Fruit fly (Drosophila melanogaster) whole organism, embryonic: Measurements from ENCODE around the gene Gbs-76A.

ENCODE experiments used
- Ada2b ChIP-seq: fragments of 200-800 bp; sonication (Bioruptor generic); IDR thresholded peaks from 2 replicates; pipeline ENCODE4 v1.3.6; 2022; ENCODE audit warnings: missing biosample characterization, missing genetic modification characterization
- Atf3 ChIP-seq: fragments of 200-800 bp; sonication (Bioruptor generic); optimal IDR thresholded peaks from 3 replicates; lab custom pipeline; 2016; ENCODE audit warnings: missing biosample characterization, missing genetic modification characterization
- Bdp1 ChIP-seq: fragments of 200-800 bp; sonication (Bioruptor generic); optimal IDR thresholded peaks from 3 replicates; lab custom pipeline; 2016; ENCODE audit warnings: missing biosample characterization, missing genetic modification characterization
- C15 ChIP-seq: fragments of 200-800 bp; sonication (Bioruptor generic); IDR thresholded peaks from 3 replicates; pipeline ENCODE4 v1.3.6; 2022; ENCODE audit warnings: missing biosample characterization, missing genetic modification characterization
- CG11456 ChIP-seq: fragments of 200-800 bp; sonication (Bioruptor generic); IDR thresholded peaks from 3 replicates; pipeline ENCODE4 v1.3.6; 2022; ENCODE audit warnings: missing biosample characterization, missing genetic modification characterization
- CG11504 ChIP-seq: fragments of 200-800 bp; sonication (Bioruptor generic); optimal IDR thresholded peaks from 3 replicates; lab custom pipeline; 2019; ENCODE audit warnings: missing biosample characterization, mild to moderate bottlenecking, missing genetic modification characterization, moderate library complexity
- CG15269 ChIP-seq: fragments of 200-800 bp; sonication (Bioruptor generic); optimal IDR thresholded peaks from 2 replicates; lab custom pipeline; 2018; ENCODE audit warnings: missing biosample characterization, mild to moderate bottlenecking, missing genetic modification characterization, moderate library complexity
- CG1603 ChIP-seq: fragments of 200-800 bp; sonication (Bioruptor generic); optimal IDR thresholded peaks from 2 replicates; lab custom pipeline; 2019; ENCODE audit warnings: missing biosample characterization, mild to moderate bottlenecking, missing genetic modification characterization, moderate library complexity
- CG17912 ChIP-seq: fragments of 200-800 bp; sonication (Bioruptor generic); optimal IDR thresholded peaks from 2 replicates; lab custom pipeline; 2018; ENCODE audit warnings: missing biosample characterization, mild to moderate bottlenecking, missing genetic modification characterization
- CG2116 ChIP-seq: fragments of 200-800 bp; sonication (Bioruptor generic); optimal IDR thresholded peaks from 3 replicates; lab custom pipeline; 2018; ENCODE audit warnings: missing biosample characterization, mild to moderate bottlenecking, missing genetic modification characterization
- CG2712 ChIP-seq: fragments of 200-800 bp; optimal IDR thresholded peaks from 3 replicates; lab custom pipeline; 2019; ENCODE audit warnings: missing biosample characterization, mild to moderate bottlenecking, missing genetic modification characterization, moderate library complexity
- CG4404 ChIP-seq: fragments of 200-800 bp; sonication (Bioruptor generic); IDR thresholded peaks from 2 replicates; pipeline ENCODE4 v1.3.6; 2022; ENCODE audit warnings: missing biosample characterization, missing genetic modification characterization
- CG6813 ChIP-seq: fragments of 200-800 bp; sonication (Bioruptor generic); optimal IDR thresholded peaks from 2 replicates; lab custom pipeline; 2017; ENCODE audit warnings: missing biosample characterization, missing genetic modification characterization, mild to moderate bottlenecking, moderate library complexity, missing genetic modification reagents
- CG7271 ChIP-seq: fragments of 200-800 bp; sonication (Bioruptor generic); optimal IDR thresholded peaks from 2 replicates; lab custom pipeline; 2018; ENCODE audit warnings: missing biosample characterization, mild to moderate bottlenecking, missing genetic modification characterization, moderate library complexity
- CG7987 ChIP-seq: fragments of 200-800 bp; sonication (Bioruptor generic); optimal IDR thresholded peaks from 2 replicates; lab custom pipeline; 2018; ENCODE audit warnings: missing biosample characterization, mild to moderate bottlenecking, missing genetic modification characterization, moderate library complexity
- CG8281 ChIP-seq: fragments of 200-800 bp; sonication (Bioruptor generic); optimal IDR thresholded peaks from 2 replicates; lab custom pipeline; 2018; ENCODE audit warnings: missing biosample characterization, mild to moderate bottlenecking, missing genetic modification characterization, moderate library complexity
- CG8388 ChIP-seq: fragments of 200-800 bp; sonication (Bioruptor generic); optimal IDR thresholded peaks from 2 replicates; lab custom pipeline; 2019; ENCODE audit warnings: missing biosample characterization, mild to moderate bottlenecking, missing genetic modification characterization, moderate library complexity
- Chrac-16 ChIP-seq: fragments of 200-800 bp; sonication (Bioruptor generic); optimal IDR thresholded peaks from 3 replicates; lab custom pipeline; 2016; ENCODE audit warnings: missing biosample characterization, missing genetic modification characterization
- CrebB ChIP-seq: fragments of 200-800 bp; sonication (Bioruptor generic); optimal IDR thresholded peaks from 3 replicates; lab custom pipeline; 2018; ENCODE audit warnings: missing biosample characterization, mild to moderate bottlenecking, missing genetic modification characterization
- D ChIP-seq, 2 experiments: fragments of 200-800 bp in 1 of 2; fragments of >200 bp in 1 of 2; sonication (Bioruptor generic) in 1 of 2; optimal IDR thresholded peaks; 2 replicates in 1 of 2; 3 replicates in 1 of 2; lab custom pipeline; 2017; ENCODE audit warnings: mild to moderate bottlenecking in 1 of 2, missing biosample characterization in 1 of 2, missing genetic modification characterization in 1 of 2, missing genetic modification reagents in 1 of 2
- D19A ChIP-seq: fragments of 200-800 bp; optimal IDR thresholded peaks from 3 replicates; lab custom pipeline; 2019; ENCODE audit warnings: missing biosample characterization, mild to moderate bottlenecking, missing genetic modification characterization, moderate library complexity
- Deaf1 ChIP-seq: fragments of 200-800 bp; optimal IDR thresholded peaks from 3 replicates; lab custom pipeline; 2019; ENCODE audit warnings: missing biosample characterization, mild to moderate bottlenecking, missing genetic modification characterization, moderate library complexity
- Dref ChIP-seq: fragments of 200-800 bp; sonication (Bioruptor generic); IDR thresholded peaks from 2 replicates; pipeline ENCODE4 v1.3.6; 2022; ENCODE audit warnings: missing biosample characterization, missing genetic modification characterization
- GATAe ChIP-seq: fragments of 200-800 bp; sonication (Bioruptor generic); conservative IDR thresholded peaks from 2 replicates; pipeline ENCODE4 v1.3.6; 2022; ENCODE audit warnings: missing biosample characterization, missing genetic modification characterization
- Hr51 ChIP-seq, 2 experiments: fragments of 200-800 bp; sonication (Bioruptor generic); optimal IDR thresholded peaks; 2 replicates in 1 of 2; 3 replicates in 1 of 2; lab custom pipeline; 2016 to 2018; ENCODE audit warnings: missing biosample characterization in 2 of 2, missing genetic modification characterization in 2 of 2, mild to moderate bottlenecking in 1 of 2, moderate library complexity in 1 of 2
- PHDP ChIP-seq: fragments of 200-800 bp; sonication (Bioruptor generic); optimal IDR thresholded peaks from 3 replicates; lab custom pipeline; 2018; ENCODE audit warnings: missing biosample characterization, mild to moderate bottlenecking, missing genetic modification characterization, moderate library complexity
- Rfx ChIP-seq: fragments of 200-800 bp; sonication (Bioruptor generic); IDR thresholded peaks from 2 replicates; pipeline ENCODE4 v1.3.6; 2022; ENCODE audit warnings: missing biosample characterization, missing genetic modification characterization
- aop ChIP-seq: fragments of 200-800 bp; sonication (Bioruptor generic); IDR thresholded peaks from 2 replicates; pipeline ENCODE4 v1.3.6; 2022; ENCODE audit warnings: missing biosample characterization, missing genetic modification characterization
- btn ChIP-seq: fragments of 200-800 bp; sonication (Bioruptor generic); optimal IDR thresholded peaks from 2 replicates; lab custom pipeline; 2016; ENCODE audit warnings: missing biosample characterization, missing genetic modification characterization
- chn ChIP-seq: fragments of 200-800 bp; sonication (Bioruptor generic); optimal IDR thresholded peaks from 2 replicates; lab custom pipeline; 2016; ENCODE audit warnings: missing biosample characterization, missing genetic modification characterization
- crol ChIP-seq: fragments of 200-800 bp; sonication (Bioruptor generic); IDR thresholded peaks from 2 replicates; pipeline ENCODE4 v1.3.6; 2022; ENCODE audit warnings: missing biosample characterization, missing genetic modification characterization
- dmrt99B ChIP-seq: fragments of 200-800 bp; sonication (Bioruptor generic); optimal IDR thresholded peaks from 2 replicates; lab custom pipeline; 2018; ENCODE audit warnings: missing biosample characterization, mild to moderate bottlenecking, missing genetic modification characterization, moderate library complexity
- emc ChIP-seq: fragments of 200-800 bp; sonication (Bioruptor generic); optimal IDR thresholded peaks from 2 replicates; lab custom pipeline; 2016; ENCODE audit warnings: missing biosample characterization, missing genetic modification characterization
- fru ChIP-seq: fragments of >200 bp; optimal IDR thresholded peaks from 2 replicates; lab custom pipeline; 2017
- hkb ChIP-seq, 2 experiments: fragments of 200-800 bp in 1 of 2; fragments of >200 bp in 1 of 2; sonication (Bioruptor generic) in 1 of 2; IDR thresholded peaks in 1 of 2; optimal IDR thresholded peaks in 1 of 2; 2 replicates each; pipeline versions ENCODE4 v1.3.6 to Lab custom; 2017 to 2022; ENCODE audit warnings: missing biosample characterization in 1 of 2, missing genetic modification characterization in 1 of 2
- luna ChIP-seq: fragments of 200-800 bp; sonication (Bioruptor generic); optimal IDR thresholded peaks from 2 replicates; lab custom pipeline; 2016; ENCODE audit warnings: missing biosample characterization, missing genetic modification characterization
- odd ChIP-seq: fragments of 200-800 bp; sonication (Bioruptor generic); optimal IDR thresholded peaks from 2 replicates; lab custom pipeline; 2017; ENCODE audit warnings: missing biosample characterization, mild to moderate bottlenecking, missing genetic modification characterization
- phol ChIP-seq: fragments of 200-800 bp; sonication (Bioruptor generic); optimal IDR thresholded peaks from 3 replicates; lab custom pipeline; 2018; ENCODE audit warnings: missing biosample characterization, mild to moderate bottlenecking, missing genetic modification characterization, moderate library complexity
- pita ChIP-seq: fragments of 200-800 bp; sonication (Bioruptor generic); optimal IDR thresholded peaks from 2 replicates; lab custom pipeline; 2017; ENCODE audit warnings: missing biosample characterization, mild to moderate bottlenecking, missing genetic modification characterization
- pum ChIP-seq: fragments of 200-800 bp; sonication (Bioruptor generic); optimal IDR thresholded peaks from 2 replicates; lab custom pipeline; 2016; ENCODE audit warnings: missing biosample characterization, missing genetic modification characterization
- ranshi ChIP-seq: fragments of 200-800 bp; sonication (Bioruptor generic); IDR thresholded peaks from 2 replicates; pipeline ENCODE4 v1.3.6; 2022; ENCODE audit warnings: missing biosample characterization, missing genetic modification characterization
- rib ChIP-seq: fragments of 200-800 bp; sonication (Bioruptor generic); IDR thresholded peaks from 2 replicates; pipeline ENCODE4 v1.3.6; 2022; ENCODE audit warnings: missing biosample characterization, missing genetic modification characterization
- so ChIP-seq: fragments of 200-800 bp; sonication (Bioruptor generic); IDR thresholded peaks from 3 replicates; pipeline ENCODE4 v1.3.6; 2022; ENCODE audit warnings: missing biosample characterization, missing genetic modification characterization
- tll ChIP-seq, 2 experiments: fragments of 200-800 bp in 1 of 2; fragments of >200 bp in 1 of 2; sonication (Bioruptor generic) in 1 of 2; optimal IDR thresholded peaks; 2 replicates each; lab custom pipeline; 2017 to 2019; ENCODE audit warnings: missing biosample characterization in 2 of 2, missing genetic modification characterization in 2 of 2, mild to moderate bottlenecking in 1 of 2, moderate library complexity in 1 of 2
- tup ChIP-seq: fragments of 200-800 bp; sonication (Bioruptor generic); optimal IDR thresholded peaks from 2 replicates; lab custom pipeline; 2016; ENCODE audit warnings: missing biosample characterization, mild to moderate bottlenecking, missing genetic modification characterization, moderate library complexity
- twi ChIP-seq: fragments of 200-800 bp; optimal IDR thresholded peaks from 2 replicates; lab custom pipeline; 2019; ENCODE audit warnings: missing biosample characterization, mild to moderate bottlenecking, missing genetic modification characterization, moderate library complexity
- vfl ChIP-seq: fragments of 200-800 bp; sonication (Bioruptor generic); optimal IDR thresholded peaks from 2 replicates; lab custom pipeline; 2016; ENCODE audit warnings: missing biosample characterization, missing genetic modification characterization
- zen2 ChIP-seq: fragments of 200-800 bp; sonication (Bioruptor generic); IDR thresholded peaks from 3 replicates; pipeline ENCODE4 v1.3.6; 2022; ENCODE audit warnings: missing biosample characterization, missing genetic modification characterization; ENCODE audit not compliant: partially characterized antibody

The Gbs-76A gene

dm6 chr3L:19270542-19270941 lies 22.0 kb downstream of the Gbs-76A start, which contains the start of gene CG14088:
Gene CG14088 (minus strand): TSS chr3L:19270642.
- no peak for TF ChIP-seq PHDP (tag; lab: Kevin White, UChicago)
- TF ChIP-seq CG7271: no peak
- TF ChIP-seq Rfx (GFP tag; lab: Robert Waterston, UW): no peak
- TF ChIP-seq Ada2b (GFP tag; lab: Robert Waterston, UW): no peak
- TF ChIP-seq C15: no peak
- no peak for TF ChIP-seq CG7987
- TF ChIP-seq btn (GFP tag; lab: Kevin White, UChicago): no peak
- no peak for TF ChIP-seq dmrt99B (tag; lab: Kevin White, UChicago)
- no peak for TF ChIP-seq rib (GFP tag; lab: Robert Waterston, UW)
- TF ChIP-seq aop: no peak
- TF ChIP-seq so (GFP tag; lab: Robert Waterston, UW): no peak
- TF ChIP-seq CrebB (tag; lab: Kevin White, UChicago): no peak
- no peak for TF ChIP-seq Atf3
- TF ChIP-seq pum (GFP tag; lab: Kevin White, UChicago): no peak
- no peak for TF ChIP-seq tup (GFP tag; lab: Kevin White, UChicago)

dm6 chr3L:19268720-19269401 lies 23.7 kb downstream of the Gbs-76A start, which contains the start of the genes Aldh7A1 and CG14085:
Gene Aldh7A1 (minus strand): TSS chr3L:19268913.
Gene CG14085 (plus strand): TSS chr3L:19269351.
- TF ChIP-seq D19A (tag; lab: Kevin White, UChicago) (no peak), Dref (GFP tag; lab: Robert Waterston, UW) (no peak), Bdp1 (GFP tag; lab: Kevin White, UChicago) (no peak), ranshi (no peak), CG15269 (tag; lab: Kevin White, UChicago) (no peak), rib (GFP tag; lab: Robert Waterston, UW) (peak; percentile 62; the same call in 1 of the 2 replicates), odd (GFP tag; lab: Kevin White, UChicago) (no peak), CG1603 (tag; lab: Kevin White, UChicago) (no peak), CG11456 (GFP tag; lab: Robert Waterston, UW) (no peak), chn (GFP tag; lab: Kevin White, UChicago) (no peak), twi (tag; lab: Kevin White, UChicago) (no peak), Deaf1 (tag; lab: Kevin White, UChicago) (peak; percentile 78), D (optimal IDR thresholded peaks at IDR 0.05; lab: Kevin White, UChicago) (no peak), D (GFP tag; optimal IDR thresholded peaks at IDR 0.05; lab: Kevin White, UChicago) (no peak), pita (GFP tag; lab: Kevin White, UChicago) (no peak), tll (GFP tag; optimal IDR thresholded peaks at IDR 0.05; lab: Kevin White, UChicago) (no peak), zen2 (GFP tag; lab: Robert Waterston, UW) (no peak), CG6813 (GFP tag; lab: Kevin White, UChicago) (no peak), CG2712 (no peak), luna (GFP tag; lab: Kevin White, UChicago) (no peak), phol (tag; lab: Kevin White, UChicago) (no peak), CG2116 (GFP tag; lab: Kevin White, UChicago) (no peak), CG8281 (tag; lab: Kevin White, UChicago) (peak; percentile 99), fru (lab: Kevin White, UChicago) (no peak), vfl (GFP tag; lab: Kevin White, UChicago) (no peak), CG4404 (GFP tag; lab: Robert Waterston, UW) (no peak), Hr51 (GFP tag; optimal IDR thresholded peaks at IDR 0.05; lab: Kevin White, UChicago) (no peak), emc (no peak), hkb (optimal IDR thresholded peaks at IDR 0.05; lab: Kevin White, UChicago) (no peak), hkb (GFP tag; IDR thresholded peaks at IDR 0.05; lab: Robert Waterston, UW) (no peak), Chrac-16 (GFP tag; lab: Kevin White, UChicago) (no peak), CG11504 (tag; lab: Kevin White, UChicago) (no peak), crol (peak; percentile 99), CG8388 (GFP tag; lab: Kevin White, UChicago) (no peak), CG17912 (GFP tag; lab: Kevin White, UChicago) (peak; percentile 30), GATAe (GFP tag; lab: Robert Waterston, UW) (peak; percentile 95)
